Fruit fly (Drosophila melanogaster): ENCODE data around the gene AspRS-m.

The AspRS-m gene

DNA sequence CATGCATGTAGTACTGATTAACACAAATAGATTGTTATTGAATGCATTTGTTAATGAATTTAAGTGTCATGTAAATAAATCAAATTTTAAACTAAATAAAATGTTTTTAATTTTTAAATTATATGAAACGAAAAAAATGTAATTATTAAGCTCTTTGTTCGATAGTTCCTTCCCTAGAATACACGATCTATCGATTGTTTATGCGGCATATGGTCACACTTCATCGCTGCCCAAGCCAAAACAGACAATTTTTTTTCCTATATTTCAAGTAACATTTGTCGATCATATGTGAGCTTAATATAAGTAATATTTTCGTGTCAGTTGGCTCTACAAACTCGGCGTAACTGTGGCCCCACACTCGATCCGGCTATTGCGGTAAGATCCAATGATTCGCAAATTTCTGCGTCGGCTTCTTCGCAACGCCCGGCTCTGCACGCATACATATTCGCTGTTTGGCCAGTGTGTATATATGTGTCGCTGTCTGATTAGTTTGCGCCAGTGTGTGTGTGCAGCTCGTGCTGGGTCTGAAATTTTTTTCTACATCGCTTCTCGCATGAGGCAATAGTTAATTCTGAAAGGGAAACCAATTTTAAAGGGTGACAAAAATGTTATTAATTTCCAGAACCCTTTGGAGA is at the start of gene AspRS-m:
Gene AspRS-m (plus strand): TSS at position 207 of the 635 bp plus-strand sequence.
- TF ChIP-seq psq (optimal IDR thresholded peaks at IDR 0.05) (no peak), Sin3A (optimal IDR thresholded peaks at IDR 0.05) (no peak), ttk (optimal IDR thresholded peaks at IDR 0.05) (no peak), Myc (optimal IDR thresholded peaks at IDR 0.05) (no peak), insv (optimal IDR thresholded peaks at IDR 0.05) (no peak), h (optimal IDR thresholded peaks at IDR 0.05) (no peak)

DNA sequence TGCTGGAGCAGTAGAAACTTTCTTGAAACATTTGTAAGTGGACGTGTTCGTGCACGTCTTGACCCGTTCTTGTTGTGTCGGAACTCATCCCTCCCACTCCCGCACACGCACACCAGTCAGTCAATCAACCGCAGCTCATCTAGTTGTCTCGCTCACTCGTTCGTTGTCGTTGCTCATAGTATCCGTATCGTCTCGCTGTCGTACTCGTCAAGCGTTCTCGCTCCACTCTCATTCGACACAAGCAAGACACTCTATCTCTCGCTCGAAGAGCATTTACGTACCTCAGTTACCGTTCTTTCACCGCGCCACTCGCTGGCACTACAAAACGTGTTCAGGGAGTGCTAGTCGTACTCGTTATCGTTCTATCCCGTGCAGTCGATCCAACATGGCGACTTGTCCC is 39.3 kb upstream of the AspRS-m start:
- TF ChIP-seq psq (optimal IDR thresholded peaks at IDR 0.05) (no peak), ttk (optimal IDR thresholded peaks at IDR 0.05) (no peak), insv (optimal IDR thresholded peaks at IDR 0.05) (no peak), h (optimal IDR thresholded peaks at IDR 0.05) (no peak), Sin3A (optimal IDR thresholded peaks at IDR 0.05) (no peak), Myc (optimal IDR thresholded peaks at IDR 0.05) (no peak)

DNA sequence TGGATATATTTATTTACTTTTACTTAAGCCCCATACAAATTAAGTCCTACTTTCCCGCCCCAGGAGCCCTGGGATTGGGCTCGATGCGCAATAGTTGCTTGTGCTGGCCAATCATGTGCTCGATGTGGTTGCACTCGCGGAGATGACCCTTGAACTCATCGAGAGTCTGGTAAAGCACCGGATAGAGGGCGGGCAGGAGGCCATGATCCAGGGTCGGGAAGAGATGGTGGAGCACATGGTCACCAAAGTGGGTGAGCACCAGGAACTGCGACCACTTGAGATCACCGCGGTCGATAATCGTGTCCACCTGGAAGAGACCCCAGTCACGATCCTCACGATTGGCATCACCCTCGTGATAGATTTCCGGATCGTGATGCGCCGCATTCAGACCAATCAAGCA is 38.0 kb upstream of the AspRS-m start:
- TF ChIP-seq Sin3A (optimal IDR thresholded peaks at IDR 0.05) (no peak), Myc (optimal IDR thresholded peaks at IDR 0.05) (no peak), h (optimal IDR thresholded peaks at IDR 0.05) (no peak), psq (optimal IDR thresholded peaks at IDR 0.05) (no peak), insv (optimal IDR thresholded peaks at IDR 0.05) (no peak), ttk (optimal IDR thresholded peaks at IDR 0.05) (no peak)

DNA sequence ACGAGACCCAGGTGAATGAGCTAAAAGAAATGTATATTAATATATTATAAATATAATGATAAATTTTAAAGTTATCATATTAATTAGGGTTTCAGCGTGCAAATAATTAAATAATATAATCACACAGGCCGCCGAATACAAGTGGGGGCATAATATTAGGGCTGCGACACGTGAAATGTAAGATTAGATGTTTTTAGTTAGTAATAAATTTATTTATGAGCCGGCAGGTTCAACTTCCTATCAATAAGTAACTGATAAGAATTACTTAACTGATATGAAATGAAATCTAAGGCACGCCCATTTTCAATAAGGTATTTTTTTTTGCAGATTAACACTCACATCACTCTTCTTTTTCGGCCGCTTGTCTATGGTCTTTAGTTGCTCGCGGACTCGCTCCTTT is 37.0 kb upstream of the AspRS-m start:
- TF ChIP-seq ttk (optimal IDR thresholded peaks at IDR 0.05) (no peak), Myc (optimal IDR thresholded peaks at IDR 0.05) (no peak), insv (optimal IDR thresholded peaks at IDR 0.05) (no peak), psq (optimal IDR thresholded peaks at IDR 0.05) (no peak), Sin3A (optimal IDR thresholded peaks at IDR 0.05) (no peak), h (optimal IDR thresholded peaks at IDR 0.05) (no peak)

DNA sequence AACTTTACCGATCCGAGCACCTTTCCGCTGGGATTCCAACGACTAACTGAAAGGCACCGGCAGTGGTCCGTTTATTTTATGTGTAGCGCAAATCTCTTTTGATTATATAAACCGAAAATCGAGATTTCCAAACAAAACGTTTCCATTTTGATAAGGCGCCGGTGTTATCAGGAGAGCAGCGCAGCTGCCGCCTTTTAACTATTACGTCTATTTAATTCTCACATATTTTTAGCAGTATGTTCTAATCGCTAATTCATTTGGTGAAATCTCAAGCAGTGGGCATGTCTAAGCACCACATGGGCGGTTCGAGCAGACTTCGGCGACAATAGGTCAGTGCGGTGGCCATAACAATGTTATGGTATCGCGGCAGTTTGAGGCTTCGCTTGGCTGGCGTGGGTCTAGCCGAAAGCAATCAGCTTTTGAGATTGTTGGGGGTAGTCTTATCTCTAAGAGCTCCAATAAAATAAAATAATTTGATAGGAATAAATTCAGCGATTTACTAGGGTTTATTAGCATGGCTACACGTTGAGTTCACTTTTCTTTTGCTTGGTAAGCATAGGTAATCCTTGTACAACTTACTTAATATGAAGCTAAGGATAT is 36.1 kb upstream of the AspRS-m start, which contains the start of gene Cyt-b5-r:
Gene Cyt-b5-r (minus strand): TSS at position 51 of the 600 bp plus-strand sequence.
- no peak for TF ChIP-seq h (optimal IDR thresholded peaks at IDR 0.05)
- TF ChIP-seq Myc (optimal IDR thresholded peaks at IDR 0.05), result no peak
- no peak for TF ChIP-seq ttk (optimal IDR thresholded peaks at IDR 0.05)
- TF ChIP-seq insv (optimal IDR thresholded peaks at IDR 0.05), result no peak
- TF ChIP-seq psq (optimal IDR thresholded peaks at IDR 0.05), result no peak
- no peak for TF ChIP-seq Sin3A (optimal IDR thresholded peaks at IDR 0.05)

DNA sequence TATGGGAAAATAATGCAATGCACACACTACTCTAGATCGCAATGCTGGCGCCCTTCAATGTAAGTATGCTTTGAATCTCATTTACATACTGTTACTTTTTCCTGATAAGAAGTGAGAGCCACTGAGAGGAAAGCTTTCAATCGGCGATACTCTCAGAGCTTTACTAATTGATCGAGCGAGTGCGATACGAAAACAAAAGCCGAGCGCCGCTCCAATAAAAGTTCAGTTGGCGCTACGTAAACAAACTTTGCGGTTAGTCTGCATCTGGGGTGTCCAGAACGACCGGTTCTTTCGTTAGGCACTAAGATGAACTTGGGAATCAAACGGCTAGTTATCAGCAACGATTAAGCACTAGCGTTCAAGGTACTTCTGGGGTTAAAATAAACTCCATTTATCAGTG is 35.5 kb upstream of the AspRS-m start, which contains the start of gene CG17928:
Gene CG17928 (plus strand): TSS at position 224 of the 400 bp plus-strand sequence.
- TF ChIP-seq ttk (optimal IDR thresholded peaks at IDR 0.05) (no peak), psq (optimal IDR thresholded peaks at IDR 0.05) (no peak), insv (optimal IDR thresholded peaks at IDR 0.05) (no peak), h (optimal IDR thresholded peaks at IDR 0.05) (no peak), Sin3A (optimal IDR thresholded peaks at IDR 0.05) (no peak), Myc (optimal IDR thresholded peaks at IDR 0.05) (no peak)

DNA sequence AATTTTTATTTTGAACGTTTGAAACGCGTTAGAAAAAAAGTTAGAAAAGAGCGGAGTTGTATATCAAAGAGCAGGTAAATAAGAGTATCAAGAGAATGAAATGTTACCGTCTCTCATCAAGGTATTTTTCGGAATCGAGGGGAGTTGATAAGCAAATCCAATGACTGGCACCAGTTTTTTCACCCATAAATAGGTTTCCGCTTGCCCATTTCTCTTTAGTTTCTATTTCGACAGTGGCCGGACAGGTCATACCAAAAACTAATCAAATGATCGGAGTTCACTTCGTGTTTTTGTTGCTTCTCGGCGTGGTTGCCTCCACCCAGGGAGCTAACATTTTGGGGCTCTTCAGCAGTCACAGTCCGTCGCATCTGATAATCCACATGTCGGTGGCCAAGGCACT is 32.9 kb upstream of the AspRS-m start, which contains the start of gene Ugt37C2:
Gene Ugt37C2 (plus strand): TSS at position 242 of the 400 bp plus-strand sequence.
- TF ChIP-seq Myc (optimal IDR thresholded peaks at IDR 0.05) (no peak), psq (optimal IDR thresholded peaks at IDR 0.05) (no peak), ttk (optimal IDR thresholded peaks at IDR 0.05) (no peak), h (optimal IDR thresholded peaks at IDR 0.05) (no peak), Sin3A (optimal IDR thresholded peaks at IDR 0.05) (no peak), insv (optimal IDR thresholded peaks at IDR 0.05) (no peak)

DNA sequence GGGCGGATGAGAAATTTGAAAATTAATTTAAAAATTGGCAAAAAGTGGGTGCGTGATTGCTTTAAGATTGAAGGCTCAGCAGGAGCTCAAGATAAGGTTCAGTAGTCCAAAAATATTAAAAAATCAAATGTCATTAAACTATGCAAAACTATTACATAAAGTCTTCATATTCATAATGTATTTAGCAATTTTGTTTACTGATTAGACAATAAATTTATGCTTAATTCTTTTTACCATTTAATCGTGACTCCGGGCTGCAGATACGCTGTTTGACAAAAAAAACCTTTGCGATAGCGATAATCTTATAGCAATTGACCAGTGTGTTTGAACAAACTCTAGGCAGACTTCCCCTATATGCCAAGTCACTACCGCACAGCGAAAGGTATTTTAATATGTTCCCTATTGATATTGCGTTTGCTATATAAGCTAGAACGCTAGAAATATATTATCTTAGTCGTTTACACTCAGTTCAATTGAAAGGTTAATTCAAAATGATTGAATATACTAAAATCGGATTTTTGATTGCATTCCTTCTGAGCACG is 30.7 kb upstream of the AspRS-m start, which contains the start of gene Ugt37E1:
Gene Ugt37E1 (plus strand): TSS at position 492 of the 542 bp plus-strand sequence.
- TF ChIP-seq psq (optimal IDR thresholded peaks at IDR 0.05) (no peak), insv (optimal IDR thresholded peaks at IDR 0.05) (no peak), Myc (optimal IDR thresholded peaks at IDR 0.05) (no peak), h (optimal IDR thresholded peaks at IDR 0.05) (no peak)

DNA sequence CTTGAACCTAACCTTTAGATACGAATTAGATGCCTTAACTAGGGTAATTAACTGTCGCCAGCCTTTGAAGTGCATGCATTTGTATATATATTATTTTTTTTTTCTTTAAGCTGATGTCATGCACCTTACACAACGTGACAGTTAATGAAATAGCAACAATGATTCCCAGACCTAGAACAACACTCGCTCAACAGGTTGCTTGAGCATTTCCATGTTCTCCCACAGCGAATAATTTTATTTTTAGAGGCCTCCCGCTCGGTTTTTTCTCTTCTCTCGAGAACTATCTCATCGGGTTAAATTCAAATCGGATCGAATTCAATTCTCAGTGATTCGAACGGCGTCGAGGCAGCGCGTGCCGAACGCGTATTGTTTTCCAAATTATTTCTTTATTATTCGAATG is 28.2 kb upstream of the AspRS-m start, which contains the start of gene Ugt37D1:
Gene Ugt37D1 (plus strand): TSS at position 321 of the 400 bp plus-strand sequence.
- no peak for TF ChIP-seq h (optimal IDR thresholded peaks at IDR 0.05)
- TF ChIP-seq Sin3A (optimal IDR thresholded peaks at IDR 0.05), result no peak
- TF ChIP-seq psq (optimal IDR thresholded peaks at IDR 0.05), result no peak
- no peak for TF ChIP-seq ttk (optimal IDR thresholded peaks at IDR 0.05)
- no peak for TF ChIP-seq Myc (optimal IDR thresholded peaks at IDR 0.05)
- TF ChIP-seq insv (optimal IDR thresholded peaks at IDR 0.05), result no peak

DNA sequence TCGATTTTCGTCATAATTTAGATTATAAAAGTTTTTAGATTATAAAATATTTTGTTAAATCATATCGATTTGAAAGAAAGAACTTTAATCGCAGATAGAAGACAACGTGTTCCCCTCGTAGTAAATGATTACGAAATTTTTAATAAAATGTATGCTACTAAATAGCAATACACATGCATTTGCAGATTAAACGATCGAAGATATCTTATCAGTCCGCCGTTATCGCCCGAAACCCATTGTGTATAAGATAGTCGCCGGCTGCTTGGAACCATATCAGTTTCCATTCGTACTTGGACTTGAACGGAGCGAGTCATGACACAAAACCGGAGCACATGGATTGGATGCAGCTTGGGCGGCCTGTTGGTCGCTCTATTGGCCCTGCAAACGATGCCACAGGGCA is 27.4 kb upstream of the AspRS-m start:
- no peak for TF ChIP-seq h (optimal IDR thresholded peaks at IDR 0.05)
- TF ChIP-seq psq (optimal IDR thresholded peaks at IDR 0.05), result no peak
- no peak for TF ChIP-seq ttk (optimal IDR thresholded peaks at IDR 0.05)
- TF ChIP-seq Myc (optimal IDR thresholded peaks at IDR 0.05), result no peak
- no peak for TF ChIP-seq Sin3A (optimal IDR thresholded peaks at IDR 0.05)
- TF ChIP-seq insv (optimal IDR thresholded peaks at IDR 0.05), result no peak

DNA sequence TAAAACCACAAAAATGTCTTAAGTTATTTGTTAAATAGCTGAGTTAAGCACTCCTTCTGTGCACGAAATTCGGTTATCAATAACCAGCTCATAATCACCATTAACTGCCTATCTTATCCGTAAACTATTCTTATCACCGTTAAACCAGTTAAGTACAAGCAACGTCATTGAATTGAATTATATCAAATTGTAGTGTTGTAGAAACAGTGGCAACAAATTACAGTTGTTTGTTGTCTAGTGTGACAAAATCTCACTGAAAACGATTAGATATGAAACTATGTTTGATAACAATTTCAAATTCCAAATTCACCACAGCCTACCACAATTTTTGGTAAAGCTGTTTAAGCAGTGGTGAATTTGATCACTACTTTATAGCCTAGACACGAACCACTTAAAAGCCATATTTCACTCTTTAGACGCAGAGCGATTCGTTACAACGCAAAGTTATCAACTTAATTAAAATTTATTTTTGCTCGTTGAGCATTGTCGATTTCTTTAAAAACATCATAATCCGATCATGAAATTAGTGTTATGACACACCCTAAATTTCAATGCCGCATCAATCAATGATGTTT is 25.2 kb upstream of the AspRS-m start:
- TF ChIP-seq Sin3A (optimal IDR thresholded peaks at IDR 0.05) (no peak), h (optimal IDR thresholded peaks at IDR 0.05) (no peak), ttk (optimal IDR thresholded peaks at IDR 0.05) (no peak), insv (optimal IDR thresholded peaks at IDR 0.05) (no peak), psq (optimal IDR thresholded peaks at IDR 0.05) (no peak), Myc (optimal IDR thresholded peaks at IDR 0.05) (no peak)

DNA sequence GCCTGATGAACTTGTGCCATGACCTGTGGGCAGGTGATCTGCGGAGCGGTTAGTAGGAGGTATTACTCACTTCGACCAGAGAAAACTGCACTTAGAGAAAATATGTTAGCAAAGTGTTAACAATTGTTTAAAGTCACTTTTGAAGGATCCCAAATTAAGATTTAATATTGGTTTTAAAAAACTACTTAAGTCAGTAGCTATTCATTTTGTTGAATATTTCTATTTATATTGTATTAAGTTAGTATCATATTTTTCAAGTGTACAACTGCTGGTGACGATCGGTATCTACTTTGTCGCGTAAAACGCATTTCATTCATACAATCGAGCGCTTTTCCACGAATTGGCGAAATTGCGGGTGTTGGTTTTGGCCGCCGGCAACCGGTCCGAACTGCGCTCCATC is 23.2 kb upstream of the AspRS-m start:
- TF ChIP-seq insv (optimal IDR thresholded peaks at IDR 0.05), result no peak
- TF ChIP-seq psq (optimal IDR thresholded peaks at IDR 0.05), result no peak
- no peak for TF ChIP-seq Sin3A (optimal IDR thresholded peaks at IDR 0.05)
- TF ChIP-seq ttk (optimal IDR thresholded peaks at IDR 0.05), result no peak
- TF ChIP-seq Myc (optimal IDR thresholded peaks at IDR 0.05), result no peak
- TF ChIP-seq h (optimal IDR thresholded peaks at IDR 0.05), result no peak
